Worm (Caenorhabditis elegans) whole organism, mixed stage, embryonic: Measurements from ENCODE around the gene ztf-17.

Experiments
- cnd-1 ChIP-seq: fragments of 200-800 bp; sonication (Bioruptor generic); optimal IDR thresholded peaks from 2 replicates; lab custom pipeline; 2018; ENCODE audit warnings: mild to moderate bottlenecking, missing genetic modification characterization, missing compliant biosample characterization
- elt-1 ChIP-seq: sonication (generic microtip); optimal IDR thresholded peaks from 2 replicates; lab custom pipeline; 2017; ENCODE audit warnings: missing genetic modification characterization, mild to moderate bottlenecking, missing compliant biosample characterization, antibody characterized with exemption, moderate library complexity, borderline replicate concordance; ENCODE audit not compliant: insufficient read depth
- elt-3 ChIP-seq: fragments of 150-350 bp; optimal IDR thresholded peaks from 2 replicates; lab custom pipeline; 2014; ENCODE audit warnings: missing biosample characterization, missing genetic modification characterization
- lin-13 ChIP-seq: fragments of 150-350 bp; optimal IDR thresholded peaks from 2 replicates; lab custom pipeline; 2014; ENCODE audit warnings: missing biosample characterization, missing genetic modification characterization
- mep-1 ChIP-seq: fragments of 150-350 bp; optimal IDR thresholded peaks from 2 replicates; lab custom pipeline; 2017; ENCODE audit warnings: missing biosample characterization, missing genetic modification reagents, missing genetic modification characterization, inconsistent platforms
- pha-4 ChIP-seq: fragments of 150-350 bp; optimal IDR thresholded peaks from 2 replicates; lab custom pipeline; 2018; ENCODE audit warnings: missing biosample characterization, missing genetic modification reagents, missing genetic modification characterization
- snpc-4 ChIP-seq: fragments of 150-350 bp; optimal IDR thresholded peaks from 2 replicates; lab custom pipeline; 2014; ENCODE audit warnings: missing biosample characterization, missing genetic modification characterization
- unc-62 ChIP-seq: fragments of 150-350 bp; optimal IDR thresholded peaks from 2 replicates; lab custom pipeline; 2014; ENCODE audit warnings: missing biosample characterization, missing genetic modification reagents, missing genetic modification characterization
- zip-8 ChIP-seq: fragments of 150-350 bp; optimal IDR thresholded peaks from 2 replicates; lab custom pipeline; 2014; ENCODE audit warnings: missing biosample characterization, missing genetic modification characterization
- ztf-11 ChIP-seq: fragments of 150-350 bp; optimal IDR thresholded peaks from 2 replicates; lab custom pipeline; 2014; ENCODE audit warnings: missing biosample characterization, missing genetic modification characterization

- TF ChIP-seq lin-13 (tag; lab: Kevin White, UChicago) (no peak), elt-1 (no peak), unc-62 (no peak), pha-4 (peak; percentile 19), cnd-1 (tag; lab: Kevin White, UChicago) (no peak), zip-8 (tag; lab: Kevin White, UChicago) (no peak), elt-3 (tag; lab: Kevin White, UChicago) (no peak), ztf-11 (tag; lab: Kevin White, UChicago) (no peak), snpc-4 (tag; lab: Kevin White, UChicago) (no peak), mep-1 (tag; lab: Kevin White, UChicago) (peak; percentile 18)
These were observed 5.8 kb downstream of the ztf-17 start, which contains the start of gene ostb-1 for ce11 chrII:7864207-7864606.
